Worm (Caenorhabditis elegans) whole organism, L3 larva: ENCODE measurements around the gene kin-24.
A peak's percentile ranks its signal among the peaks of the same experiment; 100 is the strongest.

Experiments used
- aly-2 ChIP-seq: fragments of 150-350 bp; optimal IDR thresholded peaks from 2 replicates; lab custom pipeline; 2014; ENCODE audit warnings: missing biosample characterization, missing genetic modification characterization
- egl-27 ChIP-seq: sonication (generic microtip); optimal IDR thresholded peaks from 4 replicates; lab custom pipeline; 2017; ENCODE audit warnings: missing biosample characterization, missing genetic modification reagents, missing genetic modification characterization
- fkh-10 ChIP-seq: sonication (generic microtip); optimal IDR thresholded peaks from 2 replicates; lab custom pipeline; 2017; ENCODE audit warnings: missing biosample characterization, missing genetic modification reagents, missing genetic modification characterization
- fkh-2 ChIP-seq: fragments of 150-350 bp; optimal IDR thresholded peaks from 2 replicates; lab custom pipeline; 2014; ENCODE audit warnings: missing biosample characterization, missing genetic modification reagents, missing genetic modification characterization
- fos-1 ChIP-seq: fragments of 150-350 bp; optimal IDR thresholded peaks from 2 replicates; lab custom pipeline; 2014; ENCODE audit warnings: missing biosample characterization, missing genetic modification characterization
- jun-1 ChIP-seq: fragments of 150-350 bp; optimal IDR thresholded peaks from 2 replicates; lab custom pipeline; 2014; ENCODE audit warnings: missing biosample characterization, missing genetic modification reagents, missing genetic modification characterization
- lin-39 ChIP-seq: fragments of 150-350 bp; optimal IDR thresholded peaks from 2 replicates; lab custom pipeline; 2018; ENCODE audit warnings: missing biosample characterization, missing genetic modification reagents, missing genetic modification characterization
- mml-1 ChIP-seq: fragments of 150-350 bp; sonication (generic microtip); optimal IDR thresholded peaks from 3 replicates; lab custom pipeline; 2014; ENCODE audit warnings: missing biosample characterization, missing genetic modification characterization
- nhr-12 ChIP-seq: fragments of 150-350 bp; optimal IDR thresholded peaks from 2 replicates; lab custom pipeline; 2014; ENCODE audit warnings: missing biosample characterization, missing genetic modification characterization
- nhr-23 ChIP-seq: fragments of 150-350 bp; optimal IDR thresholded peaks from 2 replicates; lab custom pipeline; 2014; ENCODE audit warnings: missing biosample characterization, missing genetic modification reagents, missing genetic modification characterization
- nhr-25 ChIP-seq: sonication (generic microtip); optimal IDR thresholded peaks from 2 replicates; lab custom pipeline; 2017; ENCODE audit warnings: missing biosample characterization, missing genetic modification characterization
- pha-4 ChIP-seq: fragments of 150-350 bp; optimal IDR thresholded peaks from 2 replicates; lab custom pipeline; 2014; ENCODE audit warnings: missing biosample characterization, missing genetic modification reagents, missing genetic modification characterization
- pqm-1 ChIP-seq: fragments of 150-350 bp; optimal IDR thresholded peaks from 2 replicates; lab custom pipeline; 2017; ENCODE audit warnings: missing biosample characterization, missing genetic modification characterization, inconsistent platforms
- sea-2 ChIP-seq: fragments of 150-350 bp; sonication (generic microtip); optimal IDR thresholded peaks from 4 replicates; lab custom pipeline; 2014; ENCODE audit warnings: missing biosample characterization, missing genetic modification reagents, missing genetic modification characterization
- skn-1 ChIP-seq: fragments of 150-350 bp; optimal IDR thresholded peaks from 2 replicates; lab custom pipeline; 2014; ENCODE audit warnings: missing biosample characterization, missing genetic modification characterization
- snpc-4 ChIP-seq: fragments of 150-350 bp; optimal IDR thresholded peaks from 2 replicates; lab custom pipeline; 2014; ENCODE audit warnings: missing biosample characterization, missing genetic modification characterization
- unc-62 ChIP-seq: fragments of 150-350 bp; sonication (generic microtip); optimal IDR thresholded peaks from 4 replicates; lab custom pipeline; 2014; ENCODE audit warnings: missing biosample characterization, missing genetic modification reagents, missing genetic modification characterization
- ztf-4 ChIP-seq: fragments of 150-350 bp; optimal IDR thresholded peaks from 2 replicates; lab custom pipeline; 2014; ENCODE audit warnings: missing biosample characterization, missing genetic modification characterization

The kin-24 gene

ce11 chrIV:9790708-9791107, 50.2 kb downstream of the kin-24 start:
- TF ChIP-seq pqm-1 (tag; lab: Kevin White, UChicago) (no peak), unc-62 (peak; percentile 68), lin-39 (tag; lab: Kevin White, UChicago) (peak; percentile 60), ztf-4 (tag; lab: Kevin White, UChicago) (no peak), nhr-25 (peak; percentile 36), fkh-10 (GFP tag; lab: Kevin White, UChicago) (no peak)

- no peak for TF ChIP-seq fos-1 (tag; lab: Kevin White, UChicago)
- no peak for TF ChIP-seq snpc-4 (tag; lab: Kevin White, UChicago)
- TF ChIP-seq sea-2 (GFP tag; lab: Kevin White, UChicago): no peak
- TF ChIP-seq jun-1 (tag; lab: Kevin White, UChicago): no peak
- TF ChIP-seq egl-27: no peak
- no peak for TF ChIP-seq nhr-23 (tag; lab: Kevin White, UChicago)
- TF ChIP-seq lin-39 (tag; lab: Kevin White, UChicago): no peak
- TF ChIP-seq nhr-12 (tag; lab: Kevin White, UChicago): no peak
- no peak for TF ChIP-seq skn-1
- TF ChIP-seq aly-2 (tag; lab: Kevin White, UChicago): no peak
- no peak for TF ChIP-seq fkh-10 (GFP tag; lab: Kevin White, UChicago)
- TF ChIP-seq mml-1 (tag; lab: Kevin White, UChicago): no peak
- no peak for TF ChIP-seq pha-4 (tag; lab: Kevin White, UChicago)
- no peak for TF ChIP-seq fkh-2 (tag; lab: Kevin White, UChicago)
Measured at ce11 chrIV:9789496-9789895, 51.4 kb downstream of the kin-24 start, which contains the start of gene T13F2.4. Gene T13F2.4 (plus strand): TSS chrIV:9789796.
